Worm (Caenorhabditis elegans) whole organism, L3 larva: ENCODE measurements around the gene Y43F8B.3.

Experiments
- R02D3.7 ChIP-seq: fragments of 150-350 bp; optimal IDR thresholded peaks from 2 replicates; lab custom pipeline; 2014; ENCODE audit warnings: missing biosample characterization, missing genetic modification characterization
- ZK546.5 ChIP-seq: sonication (generic microtip); optimal IDR thresholded peaks from 2 replicates; lab custom pipeline; 2017; ENCODE audit warnings: missing biosample characterization, missing genetic modification characterization
- aly-2 ChIP-seq: fragments of 150-350 bp; optimal IDR thresholded peaks from 2 replicates; lab custom pipeline; 2014; ENCODE audit warnings: missing biosample characterization, missing genetic modification characterization
- ama-1 ChIP-seq: fragments of 150-350 bp; optimal IDR thresholded peaks from 2 replicates; lab custom pipeline; 2018
- ceh-28 ChIP-seq: fragments of 150-350 bp; optimal IDR thresholded peaks from 2 replicates; lab custom pipeline; 2014; ENCODE audit warnings: missing biosample characterization, missing genetic modification reagents, missing genetic modification characterization
- ceh-82 ChIP-seq: fragments of 150-350 bp; optimal IDR thresholded peaks from 2 replicates; lab custom pipeline; 2014; ENCODE audit warnings: missing biosample characterization, missing genetic modification characterization
- ceh-9 ChIP-seq: sonication (generic microtip); optimal IDR thresholded peaks from 2 replicates; lab custom pipeline; 2018; ENCODE audit warnings: missing biosample characterization, missing genetic modification characterization
- daf-12 ChIP-seq: fragments of 150-350 bp; optimal IDR thresholded peaks from 2 replicates; lab custom pipeline; 2014; ENCODE audit warnings: missing biosample characterization, missing genetic modification reagents, missing genetic modification characterization
- egl-27 ChIP-seq: sonication (generic microtip); optimal IDR thresholded peaks from 4 replicates; lab custom pipeline; 2017; ENCODE audit warnings: missing biosample characterization, missing genetic modification reagents, missing genetic modification characterization
- egl-5 ChIP-seq: fragments of 150-350 bp; optimal IDR thresholded peaks from 2 replicates; lab custom pipeline; 2017; ENCODE audit warnings: missing biosample characterization, missing genetic modification reagents, missing genetic modification characterization, inconsistent platforms
- elt-1 ChIP-seq: fragments of 150-350 bp; optimal IDR thresholded peaks from 2 replicates; lab custom pipeline; 2014; ENCODE audit warnings: missing biosample characterization, missing genetic modification characterization
- elt-3 ChIP-seq, 3 experiments: fragments of 150-350 bp in 1 of 3; sonication (generic microtip) in 2 of 3; optimal IDR thresholded peaks; 2 replicates in 2 of 3; 4 replicates in 1 of 3; lab custom pipeline; 2014 to 2017; ENCODE audit warnings: missing biosample characterization in 3 of 3, missing genetic modification characterization in 3 of 3
- fkh-10 ChIP-seq: sonication (generic microtip); optimal IDR thresholded peaks from 2 replicates; lab custom pipeline; 2017; ENCODE audit warnings: missing biosample characterization, missing genetic modification reagents, missing genetic modification characterization
- hmg-11 ChIP-seq: sonication (generic microtip); optimal IDR thresholded peaks from 2 replicates; lab custom pipeline; 2016; ENCODE audit warnings: missing genetic modification characterization, missing compliant biosample characterization
- jun-1 ChIP-seq: fragments of 150-350 bp; optimal IDR thresholded peaks from 2 replicates; lab custom pipeline; 2014; ENCODE audit warnings: missing biosample characterization, missing genetic modification reagents, missing genetic modification characterization
- lsy-12 ChIP-seq: sonication (generic microtip); optimal IDR thresholded peaks from 2 replicates; lab custom pipeline; 2016; ENCODE audit warnings: mild to moderate bottlenecking, missing genetic modification characterization, missing compliant biosample characterization
- mdl-1 ChIP-seq: fragments of 150-350 bp; optimal IDR thresholded peaks from 2 replicates; lab custom pipeline; 2014; ENCODE audit warnings: missing biosample characterization, missing genetic modification characterization
- mml-1 ChIP-seq: fragments of 150-350 bp; sonication (generic microtip); optimal IDR thresholded peaks from 3 replicates; lab custom pipeline; 2014; ENCODE audit warnings: missing biosample characterization, missing genetic modification characterization
- nfya-1 ChIP-seq: sonication (generic microtip); optimal IDR thresholded peaks from 2 replicates; lab custom pipeline; 2017; ENCODE audit warnings: missing genetic modification characterization, mild to moderate bottlenecking, missing compliant biosample characterization, antibody characterized with exemption, moderate library complexity; ENCODE audit not compliant: insufficient read depth
- nhr-12 ChIP-seq: fragments of 150-350 bp; optimal IDR thresholded peaks from 2 replicates; lab custom pipeline; 2014; ENCODE audit warnings: missing biosample characterization, missing genetic modification characterization
- nhr-23 ChIP-seq: fragments of 150-350 bp; optimal IDR thresholded peaks from 2 replicates; lab custom pipeline; 2014; ENCODE audit warnings: missing biosample characterization, missing genetic modification reagents, missing genetic modification characterization
- nhr-25 ChIP-seq: sonication (generic microtip); optimal IDR thresholded peaks from 2 replicates; lab custom pipeline; 2017; ENCODE audit warnings: missing biosample characterization, missing genetic modification characterization
- nhr-28 ChIP-seq: fragments of 150-350 bp; optimal IDR thresholded peaks from 2 replicates; lab custom pipeline; 2014; ENCODE audit warnings: missing biosample characterization, missing genetic modification characterization
- nhr-43 ChIP-seq: sonication (generic microtip); optimal IDR thresholded peaks from 2 replicates; lab custom pipeline; 2016; ENCODE audit warnings: mild to moderate bottlenecking, missing genetic modification characterization, missing compliant biosample characterization; ENCODE audit not compliant: poor library complexity, severe bottlenecking
- nhr-67 ChIP-seq: fragments of 150-350 bp; optimal IDR thresholded peaks from 2 replicates; lab custom pipeline; 2014; ENCODE audit warnings: missing biosample characterization, missing genetic modification characterization
- nhr-76 ChIP-seq: fragments of 150-350 bp; sonication (generic microtip); optimal IDR thresholded peaks from 5 replicates; lab custom pipeline; 2014; ENCODE audit warnings: missing biosample characterization, missing genetic modification characterization
- nhr-77 ChIP-seq: fragments of 150-350 bp; optimal IDR thresholded peaks from 2 replicates; lab custom pipeline; 2014; ENCODE audit warnings: missing biosample characterization, missing genetic modification characterization
- pha-4 ChIP-seq: fragments of 150-350 bp; optimal IDR thresholded peaks from 2 replicates; lab custom pipeline; 2014; ENCODE audit warnings: missing biosample characterization, missing genetic modification reagents, missing genetic modification characterization
- sea-2 ChIP-seq: fragments of 150-350 bp; sonication (generic microtip); optimal IDR thresholded peaks from 4 replicates; lab custom pipeline; 2014; ENCODE audit warnings: missing biosample characterization, missing genetic modification reagents, missing genetic modification characterization
- skn-1 ChIP-seq: fragments of 150-350 bp; optimal IDR thresholded peaks from 2 replicates; lab custom pipeline; 2014; ENCODE audit warnings: missing biosample characterization, missing genetic modification characterization
- tbx-2 ChIP-seq: sonication (generic microtip); optimal IDR thresholded peaks from 2 replicates; lab custom pipeline; 2016; ENCODE audit warnings: mild to moderate bottlenecking, missing genetic modification characterization, missing compliant biosample characterization
- unc-62 ChIP-seq: fragments of 150-350 bp; sonication (generic microtip); optimal IDR thresholded peaks from 4 replicates; lab custom pipeline; 2014; ENCODE audit warnings: missing biosample characterization, missing genetic modification reagents, missing genetic modification characterization
- zag-1 ChIP-seq: fragments of 150-350 bp; optimal IDR thresholded peaks from 2 replicates; lab custom pipeline; 2014; ENCODE audit warnings: missing biosample characterization, missing genetic modification characterization
- ztf-11 ChIP-seq: fragments of 150-350 bp; optimal IDR thresholded peaks from 2 replicates; lab custom pipeline; 2014; ENCODE audit warnings: missing biosample characterization, missing genetic modification characterization

Y43F8B.3 gene

ce11 chrV:19540916-19541315, 38.0 kb downstream of the Y43F8B.3 start:
- TF ChIP-seq ZK546.5 (tag; lab: Kevin White, UChicago) = no peak
- no peak for TF ChIP-seq elt-3 (tag; optimal IDR thresholded peaks at IDR 0.05; lab: Kevin White, UChicago)
- TF ChIP-seq nhr-25 = no peak
- no peak for TF ChIP-seq skn-1 (tag; lab: Kevin White, UChicago)
- TF ChIP-seq ceh-9 (tag; lab: Kevin White, UChicago) = no peak
- no peak for TF ChIP-seq nhr-43
- no peak for TF ChIP-seq ceh-28
- TF ChIP-seq ztf-11 (tag; lab: Kevin White, UChicago) = no peak
- no peak for TF ChIP-seq nhr-77 (tag; lab: Kevin White, UChicago)

DNA sequence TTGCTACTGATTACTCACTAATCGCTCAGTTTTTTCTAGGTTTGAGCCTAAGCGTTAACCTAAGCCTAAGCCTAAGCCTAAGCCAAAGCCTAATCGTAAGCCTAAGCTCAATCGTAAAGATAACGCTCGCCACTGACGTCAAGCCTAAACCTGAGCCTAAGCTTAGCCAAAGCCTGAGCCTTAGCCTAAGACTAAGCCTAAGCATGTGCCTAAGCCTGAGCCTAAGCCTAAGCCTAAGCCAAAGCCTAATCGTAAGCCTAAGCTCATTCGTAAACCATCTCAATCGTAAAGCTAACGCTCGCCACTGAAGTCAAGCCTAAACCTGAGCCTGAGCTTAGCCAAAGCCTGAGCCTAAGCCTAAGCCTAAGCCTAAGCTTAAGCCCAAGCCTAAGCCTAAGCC, 40.6 kb downstream of the Y43F8B.3 start:
- no peak for TF ChIP-seq tbx-2 (tag; lab: Kevin White, UChicago)
- TF ChIP-seq zag-1 (tag; lab: Kevin White, UChicago) = no peak
- no peak for TF ChIP-seq nhr-12
- no peak for TF ChIP-seq nhr-28 (tag; lab: Kevin White, UChicago)
- TF ChIP-seq daf-12 = no peak
- no peak for TF ChIP-seq lsy-12 (tag; lab: Kevin White, UChicago)
- TF ChIP-seq nhr-25 = no peak
- TF ChIP-seq fkh-10 (GFP tag; lab: Kevin White, UChicago) = no peak

ce11 chrV:19545026-19545425, 42.1 kb downstream of the Y43F8B.3 start:
- TF ChIP-seq nhr-25 (no peak), nfya-1 (tag; lab: Kevin White, UChicago) (no peak), skn-1 (tag; lab: Kevin White, UChicago) (no peak), daf-12 (no peak), ceh-82 (tag; lab: Kevin White, UChicago) (no peak), fkh-10 (GFP tag; lab: Kevin White, UChicago) (no peak), mdl-1 (tag; lab: Kevin White, UChicago) (no peak), pha-4 (tag; lab: Kevin White, UChicago) (no peak), elt-1 (tag; lab: Kevin White, UChicago) (no peak), elt-3 (tag; optimal IDR thresholded peaks at IDR 0.05; lab: Kevin White, UChicago) (no peak), ama-1 (lab: Kevin White, UChicago) (no peak), ceh-28 (no peak), egl-27 (tag; lab: Kevin White, UChicago) (no peak), unc-62 (GFP tag; lab: Kevin White, UChicago) (no peak), nhr-28 (tag; lab: Kevin White, UChicago) (no peak), lsy-12 (tag; lab: Kevin White, UChicago) (no peak), mml-1 (tag; lab: Kevin White, UChicago) (no peak), nhr-67 (tag; lab: Kevin White, UChicago) (no peak)

ce11 chrV:19546100-19546499, 43.2 kb downstream of the Y43F8B.3 start, which contains the start of gene Y43F8B.1:
Y43F8B.1 (minus strand) TSS chrV:19546200.
- TF ChIP-seq egl-5 (tag; lab: Kevin White, UChicago) = no peak
- TF ChIP-seq nhr-28 (tag; lab: Kevin White, UChicago) = no peak
- TF ChIP-seq tbx-2 (tag; lab: Kevin White, UChicago) = no peak
- TF ChIP-seq ceh-82 (tag; lab: Kevin White, UChicago) = no peak
- TF ChIP-seq mml-1 (tag; lab: Kevin White, UChicago) = no peak
- TF ChIP-seq ceh-28 = no peak
- no peak for TF ChIP-seq aly-2 (tag; lab: Kevin White, UChicago)
- TF ChIP-seq R02D3.7 (tag; lab: Kevin White, UChicago) = no peak
- no peak for TF ChIP-seq elt-3 (tag; optimal IDR thresholded peaks at IDR 0.05; lab: Kevin White, UChicago)
- TF ChIP-seq lsy-12 (tag; lab: Kevin White, UChicago) = no peak
- no peak for TF ChIP-seq fkh-10 (GFP tag; lab: Kevin White, UChicago)
- no peak for TF ChIP-seq jun-1 (tag; lab: Kevin White, UChicago)
- TF ChIP-seq nhr-23 = no peak
- TF ChIP-seq ZK546.5 (tag; lab: Kevin White, UChicago) = no peak
- no peak for TF ChIP-seq nhr-25
- TF ChIP-seq ama-1 (lab: Kevin White, UChicago) = no peak
- TF ChIP-seq pha-4 (tag; lab: Kevin White, UChicago) = no peak
- TF ChIP-seq sea-2 (GFP tag; lab: Kevin White, UChicago) = no peak
- TF ChIP-seq hmg-11 (tag; lab: Kevin White, UChicago) = no peak
- TF ChIP-seq unc-62 (GFP tag; lab: Kevin White, UChicago) = no peak
- TF ChIP-seq, all 47 proteins: peak for 0

DNA sequence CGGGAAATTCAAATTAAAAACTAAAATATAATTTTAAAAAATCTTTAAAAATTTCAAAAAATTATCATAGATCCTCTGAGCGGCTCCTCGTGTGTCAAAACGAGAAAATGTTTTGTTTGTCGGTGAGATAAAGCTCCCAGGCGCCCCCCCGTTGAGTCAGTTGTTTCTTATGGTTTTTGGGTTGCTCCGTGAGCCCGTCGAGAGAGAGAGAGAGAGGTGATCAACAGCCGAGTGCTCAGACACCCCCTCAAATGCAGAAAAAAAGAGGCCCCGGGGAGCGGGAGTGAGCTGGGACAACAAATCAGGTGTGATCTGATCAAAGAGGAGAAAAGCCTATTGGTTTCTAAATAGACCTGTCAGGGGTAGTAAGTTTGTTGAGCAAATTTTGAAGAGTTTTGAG, 43.8 kb downstream of the Y43F8B.3 start:
- TF ChIP-seq hmg-11 (tag; lab: Kevin White, UChicago) (no peak), pha-4 (tag; lab: Kevin White, UChicago) (no peak), nhr-77 (tag; lab: Kevin White, UChicago) (no peak), zag-1 (tag; lab: Kevin White, UChicago) (no peak), nhr-28 (tag; lab: Kevin White, UChicago) (no peak), ceh-28 (no peak), nhr-76 (tag; lab: Kevin White, UChicago) (no peak)
- TF ChIP-seq, all 47 proteins: peak for 0
